Worm (Caenorhabditis elegans): ENCODE measurements around the gene T28D9.16.
A peak's percentile ranks its signal among the peaks of the same experiment; 100 is the strongest.

The T28D9.16 gene

DNA sequence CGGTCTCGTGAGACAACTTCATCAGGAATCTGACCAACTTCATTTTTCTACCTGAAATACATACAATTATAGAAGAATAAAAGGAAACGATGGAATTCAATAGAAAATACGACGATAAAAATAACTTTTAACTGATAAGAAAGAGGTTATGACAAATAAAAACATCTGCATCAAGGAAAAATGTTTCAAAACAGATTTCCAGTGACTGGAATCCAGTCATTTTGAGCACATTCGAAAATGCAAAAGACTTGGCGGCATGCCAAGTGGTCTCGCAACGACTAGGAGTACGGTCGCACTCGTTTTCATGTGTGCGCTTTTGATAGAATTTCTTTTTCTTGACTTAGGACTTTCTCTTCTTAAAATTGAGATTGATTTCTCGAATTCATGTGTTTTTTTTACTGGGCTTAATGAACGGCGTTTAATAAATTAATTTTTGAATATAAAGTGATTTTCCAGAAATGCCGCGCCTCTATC is 14.3 kb downstream of the T28D9.16 start, which contains the start of the genes snr-3 and rsp-5:
Gene snr-3 (minus strand): TSS at position 51 of the 474 bp plus-strand sequence.
Gene rsp-5 (plus strand): TSS at position 455 of the 474 bp plus-strand sequence.
- TF ChIP-seq him-1 (tag; optimal IDR thresholded peaks at IDR 0.05) (peak; percentile 0), tbx-9 (tag; optimal IDR thresholded peaks at IDR 0.05; ENCODE audit: borderline replicate concordance) (no peak), lin-35 (GFP tag; optimal IDR thresholded peaks at IDR 0.05) (peak in 2 of 3 experiments; percentile 23 to 77), ceh-91 (GFP tag; IDR thresholded peaks at IDR 0.05) (peak; percentile 56), egl-44 (GFP tag; IDR thresholded peaks at IDR 0.05) (no peak), ztf-25 (GFP tag; IDR thresholded peaks at IDR 0.05) (no peak), hmg-1.2 (GFP tag; IDR thresholded peaks at IDR 0.05) (peak; percentile 45; the same call in 1 of the 2 replicates), aptf-3 (GFP tag; IDR thresholded peaks at IDR 0.05) (no peak), egl-18 (GFP tag; IDR thresholded peaks at IDR 0.05) (no peak), rcor-1 (GFP tag; IDR thresholded peaks at IDR 0.05) (peak; percentile 54; the same call in 1 of the 2 replicates), F33H1.4 (GFP tag; IDR thresholded peaks at IDR 0.05) (peak; percentile 97), F37B4.10 (GFP tag; IDR thresholded peaks at IDR 0.05) (no peak), pha-4 (tag; optimal IDR thresholded peaks at IDR 0.05) (peak; percentile 69), snpc-3.4 (tag; optimal IDR thresholded peaks at IDR 0.05) (peak; percentile 41), ZK185.1 (tag; optimal IDR thresholded peaks at IDR 0.05; ENCODE audit: poor library complexity, severe bottlenecking) (peak; percentile 40), lin-40 (tag; optimal IDR thresholded peaks at IDR 0.05) (peak; percentile 12), nhr-120 (GFP tag; IDR thresholded peaks at IDR 0.05) (no peak), D2030.7 (GFP tag; IDR thresholded peaks at IDR 0.05) (peak; percentile 62), madf-3 (GFP tag; IDR thresholded peaks at IDR 0.05) (0 out of 2 replicates have a peak, but pooled peaks have one; percentile 51), atf-7 (tag; optimal IDR thresholded peaks at IDR 0.05) (no peak), ama-1 (optimal IDR thresholded peaks at IDR 0.05) (no peak), ama-1 (GFP tag; optimal IDR thresholded peaks at IDR 0.05) (no peak), akir-1 (GFP tag; optimal IDR thresholded peaks at IDR 0.05) (no peak), lin-54 (GFP tag; optimal IDR thresholded peaks at IDR 0.05) (peak; percentile 70), ztf-26 (tag; optimal IDR thresholded peaks at IDR 0.05) (no peak), lsl-1 (GFP tag; optimal IDR thresholded peaks at IDR 0.05) (peak; percentile 92), hlh-12 (tag; optimal IDR thresholded peaks at IDR 0.05) (no peak), B0019.2 (GFP tag; conservative IDR thresholded peaks at IDR 0.05) (no peak), attf-6 (GFP tag; IDR thresholded peaks at IDR 0.05) (no peak), ceh-100 (GFP tag; IDR thresholded peaks at IDR 0.05) (0 out of 2 replicates have a peak, but pooled peaks have one; percentile 28), nhr-179 (tag; optimal IDR thresholded peaks at IDR 0.05) (no peak), Y79H2A.3 (GFP tag; conservative IDR thresholded peaks at IDR 0.05) (no peak), tlf-1 (GFP tag; optimal IDR thresholded peaks at IDR 0.05) (peak; percentile 51), ztf-18 (tag; optimal IDR thresholded peaks at IDR 0.05) (no peak), K12H6.12 (tag; optimal IDR thresholded peaks at IDR 0.05) (no peak), pbrm-1 (GFP tag; IDR thresholded peaks at IDR 0.05) (peak; percentile 52; the same call in 1 of the 2 replicates), ceh-27 (GFP tag; optimal IDR thresholded peaks at IDR 0.05) (no peak), snpc-1.3 (tag; optimal IDR thresholded peaks at IDR 0.05; ENCODE audit: insufficient read depth) (peak; percentile 53), C17E4.6 (GFP tag; IDR thresholded peaks at IDR 0.05) (no peak), xnd-1 (tag; optimal IDR thresholded peaks at IDR 0.05) (peak; percentile 56), dpl-1 (GFP tag; optimal IDR thresholded peaks at IDR 0.05) (peak; percentile 10), die-1 (tag; optimal IDR thresholded peaks at IDR 0.05) (no peak), attf-3 (GFP tag; conservative IDR thresholded peaks at IDR 0.05) (no peak), let-607 (tag; optimal IDR thresholded peaks at IDR 0.05) (no peak), zim-3 (tag; optimal IDR thresholded peaks at IDR 0.05) (no peak), cebp-1 (GFP tag; IDR thresholded peaks at IDR 0.05) (no peak), cebp-1 (tag; optimal IDR thresholded peaks at IDR 0.05) (peak; percentile 34), bed-2 (GFP tag; IDR thresholded peaks at IDR 0.05) (no peak), ztf-28 (GFP tag; IDR thresholded peaks at IDR 0.05) (no peak)

Data from whole organism, young adult.